Worm (Caenorhabditis elegans) whole organism, late embryonic: ENCODE measurements around the gene Y50E8A.12.

Experiments
- C38D4.7 ChIP-seq: fragments of 200-800 bp; sonication (Bioruptor generic); optimal IDR thresholded peaks from 2 replicates; lab custom pipeline; 2018; ENCODE audit warnings: mild to moderate bottlenecking, missing genetic modification characterization, moderate library complexity, missing compliant biosample characterization
- ceh-9 ChIP-seq: sonication (generic microtip); optimal IDR thresholded peaks from 2 replicates; lab custom pipeline; 2016; ENCODE audit warnings: mild to moderate bottlenecking, missing genetic modification characterization, inconsistent platforms, missing compliant biosample characterization
- elt-2 ChIP-seq: sonication (generic microtip); optimal IDR thresholded peaks from 2 replicates; lab custom pipeline; 2016; ENCODE audit warnings: missing genetic modification reagents, missing genetic modification characterization, missing compliant biosample characterization
- fkh-10 ChIP-seq: fragments of 150-350 bp; optimal IDR thresholded peaks from 2 replicates; lab custom pipeline; 2014; ENCODE audit warnings: missing biosample characterization, missing genetic modification reagents, missing genetic modification characterization
- lim-6 ChIP-seq: sonication (generic microtip); optimal IDR thresholded peaks from 2 replicates; lab custom pipeline; 2016; ENCODE audit warnings: missing genetic modification characterization, missing compliant biosample characterization
- lin-11 ChIP-seq: fragments of 200-800 bp; sonication (Bioruptor generic); optimal IDR thresholded peaks from 2 replicates; lab custom pipeline; 2018; ENCODE audit warnings: mild to moderate bottlenecking, missing genetic modification characterization, missing compliant biosample characterization
- mec-3 ChIP-seq: sonication (generic microtip); optimal IDR thresholded peaks from 2 replicates; lab custom pipeline; 2016; ENCODE audit warnings: borderline replicate concordance, missing genetic modification characterization, missing compliant biosample characterization
- pqm-1 ChIP-seq: sonication (generic microtip); optimal IDR thresholded peaks from 2 replicates; lab custom pipeline; 2016; ENCODE audit warnings: missing genetic modification characterization, missing compliant biosample characterization

- TF ChIP-seq C38D4.7 (GFP tag; lab: Kevin White, UChicago): no peak
- TF ChIP-seq ceh-9: no peak
- TF ChIP-seq lim-6 (tag; lab: Kevin White, UChicago): no peak
- TF ChIP-seq pqm-1 (tag; lab: Kevin White, UChicago): no peak
- TF ChIP-seq fkh-10: no peak
- TF ChIP-seq elt-2 (tag; lab: Kevin White, UChicago): no peak
- TF ChIP-seq lin-11: no peak
- no peak for TF ChIP-seq mec-3 (tag; lab: Kevin White, UChicago)
These were observed 21.4 kb downstream of the Y50E8A.12 start for ce11 chrV:14762563-14762962.
